Fruit fly (Drosophila melanogaster) whole organism, embryonic: ENCODE measurements around the gene trem.

ENCODE experiments used
- Abd-B ChIP-seq: fragments of 200-800 bp; sonication (Bioruptor generic); optimal IDR thresholded peaks from 2 replicates; lab custom pipeline; 2018; ENCODE audit warnings: missing biosample characterization, mild to moderate bottlenecking, missing genetic modification characterization, moderate library complexity
- CG10147 ChIP-seq: fragments of 200-800 bp; sonication (Bioruptor generic); optimal IDR thresholded peaks from 2 replicates; lab custom pipeline; 2019; ENCODE audit warnings: missing biosample characterization, mild to moderate bottlenecking, missing genetic modification characterization, moderate library complexity
- CG10654 ChIP-seq: fragments of 200-800 bp; sonication (Bioruptor generic); optimal IDR thresholded peaks from 2 replicates; lab custom pipeline; 2016; ENCODE audit warnings: missing biosample characterization, missing genetic modification characterization
- CG12659 ChIP-seq: fragments of 200-800 bp; sonication (Bioruptor generic); optimal IDR thresholded peaks from 3 replicates; lab custom pipeline; 2017; ENCODE audit warnings: mild to moderate bottlenecking, missing biosample characterization, missing genetic modification reagents, missing genetic modification characterization
- CG2120 ChIP-seq: fragments of 200-800 bp; sonication (Bioruptor generic); optimal IDR thresholded peaks from 3 replicates; lab custom pipeline; 2016; ENCODE audit warnings: missing biosample characterization, missing genetic modification characterization
- CG2129 ChIP-seq: fragments of 200-800 bp; sonication (Bioruptor generic); IDR thresholded peaks from 2 replicates; pipeline ENCODE4 v1.3.6; 2022; ENCODE audit warnings: missing biosample characterization, missing genetic modification characterization; ENCODE audit not compliant: partially characterized antibody
- CG2202 ChIP-seq: fragments of 200-800 bp; sonication (Bioruptor generic); optimal IDR thresholded peaks from 2 replicates; lab custom pipeline; 2018; ENCODE audit warnings: missing biosample characterization, mild to moderate bottlenecking, missing genetic modification characterization
- CG2712 ChIP-seq: fragments of 200-800 bp; optimal IDR thresholded peaks from 3 replicates; lab custom pipeline; 2019; ENCODE audit warnings: missing biosample characterization, mild to moderate bottlenecking, missing genetic modification characterization, moderate library complexity
- CG2889 ChIP-seq: fragments of 200-800 bp; sonication (Bioruptor generic); IDR thresholded peaks from 3 replicates; pipeline ENCODE4 v1.3.6; 2022; ENCODE audit warnings: missing biosample characterization, missing genetic modification characterization
- CG30403 ChIP-seq: fragments of 200-800 bp; sonication (Bioruptor generic); optimal IDR thresholded peaks from 3 replicates; lab custom pipeline; 2016; ENCODE audit warnings: missing biosample characterization, missing genetic modification characterization
- CG31365 ChIP-seq: fragments of 200-800 bp; sonication (Bioruptor generic); optimal IDR thresholded peaks from 2 replicates; lab custom pipeline; 2018; ENCODE audit warnings: missing biosample characterization, mild to moderate bottlenecking, missing genetic modification characterization
- CG33213 ChIP-seq: fragments of 200-800 bp; sonication (Bioruptor generic); optimal IDR thresholded peaks from 3 replicates; lab custom pipeline; 2016; ENCODE audit warnings: missing biosample characterization, missing genetic modification characterization
- CG4328 ChIP-seq: fragments of 200-800 bp; sonication (Bioruptor generic); optimal IDR thresholded peaks from 3 replicates; lab custom pipeline; 2017; ENCODE audit warnings: missing biosample characterization, missing genetic modification reagents, missing genetic modification characterization
- CG4707 ChIP-seq: fragments of 200-800 bp; sonication (Bioruptor generic); optimal IDR thresholded peaks from 2 replicates; lab custom pipeline; 2018; ENCODE audit warnings: missing biosample characterization, mild to moderate bottlenecking, missing genetic modification characterization, moderate library complexity
- CG4854 ChIP-seq: fragments of 200-800 bp; sonication (Bioruptor generic); optimal IDR thresholded peaks from 2 replicates; lab custom pipeline; 2016; ENCODE audit warnings: missing biosample characterization, missing genetic modification characterization, inconsistent platforms
- CG5180 ChIP-seq: fragments of 200-800 bp; sonication (Bioruptor generic); optimal IDR thresholded peaks from 3 replicates; lab custom pipeline; 2017; ENCODE audit warnings: missing biosample characterization, missing genetic modification characterization, mild to moderate bottlenecking, moderate library complexity, missing genetic modification reagents
- Chrac-16 ChIP-seq: fragments of 200-800 bp; sonication (Bioruptor generic); optimal IDR thresholded peaks from 3 replicates; lab custom pipeline; 2016; ENCODE audit warnings: missing biosample characterization, missing genetic modification characterization
- Fer1 ChIP-seq: fragments of 200-800 bp; sonication (Bioruptor generic); optimal IDR thresholded peaks from 2 replicates; lab custom pipeline; 2017; ENCODE audit warnings: missing biosample characterization, mild to moderate bottlenecking, missing genetic modification characterization
- Hmx ChIP-seq: fragments of 200-800 bp; sonication (Bioruptor generic); optimal IDR thresholded peaks from 2 replicates; lab custom pipeline; 2016; ENCODE audit warnings: missing biosample characterization, missing genetic modification characterization
- Hr3 ChIP-seq: fragments of 200-800 bp; sonication (Bioruptor generic); optimal IDR thresholded peaks from 3 replicates; lab custom pipeline; 2016; ENCODE audit warnings: missing biosample characterization, missing genetic modification characterization
- Hr39 ChIP-seq: fragments of >200 bp; optimal IDR thresholded peaks from 2 replicates; lab custom pipeline; 2017
- Hr78 ChIP-seq, 2 experiments: fragments of 200-800 bp in 1 of 2; fragments of >200 bp in 1 of 2; sonication (Bioruptor generic) in 1 of 2; optimal IDR thresholded peaks; 2 replicates each; lab custom pipeline; 2017 to 2019; ENCODE audit warnings: missing biosample characterization in 2 of 2, missing genetic modification characterization in 2 of 2, mild to moderate bottlenecking in 1 of 2, moderate library complexity in 1 of 2
- Hsf ChIP-seq: fragments of 200-800 bp; sonication (Bioruptor generic); optimal IDR thresholded peaks from 3 replicates; lab custom pipeline; 2016; ENCODE audit warnings: missing biosample characterization, missing genetic modification characterization
- Neu2 ChIP-seq: fragments of 200-800 bp; sonication (Bioruptor generic); optimal IDR thresholded peaks from 3 replicates; lab custom pipeline; 2016; ENCODE audit warnings: missing biosample characterization, missing genetic modification characterization, borderline replicate concordance
- Nf-YA ChIP-seq: fragments of 200-800 bp; sonication (Bioruptor generic); IDR thresholded peaks from 2 replicates; pipeline ENCODE4 v1.3.6; 2022; ENCODE audit warnings: missing biosample characterization, missing genetic modification characterization
- NfI ChIP-seq: fragments of 200-800 bp; sonication (Bioruptor generic); optimal IDR thresholded peaks from 3 replicates; lab custom pipeline; 2018; ENCODE audit warnings: missing biosample characterization, mild to moderate bottlenecking, missing genetic modification characterization, moderate library complexity
- Rx ChIP-seq: fragments of 200-800 bp; sonication (Bioruptor generic); IDR thresholded peaks from 2 replicates; pipeline ENCODE4 v1.3.6; 2022; ENCODE audit warnings: missing biosample characterization, missing genetic modification characterization
- Stat92E ChIP-seq, 3 experiments: fragments of >200 bp in 2 of 3; fragments of 200-800 bp in 1 of 3; sonication (Bioruptor generic) in 1 of 3; optimal IDR thresholded peaks; 2 replicates each; lab custom pipeline; 2017 to 2019; ENCODE audit warnings: missing biosample characterization in 3 of 3, missing genetic modification characterization in 3 of 3, mild to moderate bottlenecking in 1 of 3, moderate library complexity in 1 of 3
- ase ChIP-seq: fragments of 200-800 bp; sonication (Bioruptor generic); IDR thresholded peaks from 3 replicates; pipeline ENCODE4 v1.3.6; 2022; ENCODE audit warnings: missing biosample characterization, missing genetic modification characterization
- ato ChIP-seq: fragments of 200-800 bp; sonication (Bioruptor generic); IDR thresholded peaks from 2 replicates; pipeline ENCODE4 v1.3.6; 2022; ENCODE audit warnings: missing biosample characterization, missing genetic modification characterization; ENCODE audit not compliant: partially characterized antibody
- cato ChIP-seq: fragments of 200-800 bp; sonication (Bioruptor generic); optimal IDR thresholded peaks from 2 replicates; lab custom pipeline; 2016; ENCODE audit warnings: missing biosample characterization, missing genetic modification characterization, borderline replicate concordance
- corto ChIP-seq: fragments of 200-800 bp; sonication (Bioruptor generic); optimal IDR thresholded peaks from 2 replicates; lab custom pipeline; 2016; ENCODE audit warnings: missing biosample characterization, mild to moderate bottlenecking, missing genetic modification characterization, moderate library complexity
- crc ChIP-seq: fragments of 200-800 bp; sonication (Bioruptor generic); optimal IDR thresholded peaks from 2 replicates; lab custom pipeline; 2016; ENCODE audit warnings: missing biosample characterization, missing genetic modification characterization
- danr ChIP-seq: fragments of 200-800 bp; sonication (Bioruptor generic); IDR thresholded peaks from 2 replicates; pipeline ENCODE4 v1.3.6; 2022; ENCODE audit warnings: missing biosample characterization, missing genetic modification characterization
- dpn ChIP-seq, 2 experiments: fragments of 200-800 bp; sonication (Bioruptor generic); optimal IDR thresholded peaks; 3 replicates each; lab custom pipeline; 2016; ENCODE audit warnings: missing biosample characterization in 2 of 2, missing genetic modification characterization in 2 of 2
- gro ChIP-seq: fragments of 200-800 bp; sonication (Bioruptor generic); optimal IDR thresholded peaks from 2 replicates; lab custom pipeline; 2016; ENCODE audit warnings: missing biosample characterization, missing genetic modification characterization
- kay ChIP-seq: fragments of 200-800 bp; sonication (Bioruptor generic); optimal IDR thresholded peaks from 2 replicates; lab custom pipeline; 2016; ENCODE audit warnings: missing biosample characterization, missing genetic modification characterization
- kni ChIP-seq: fragments of 200-800 bp; sonication (Bioruptor generic); optimal IDR thresholded peaks from 3 replicates; lab custom pipeline; 2017; ENCODE audit warnings: mild to moderate bottlenecking, missing biosample characterization, missing genetic modification reagents, missing genetic modification characterization
- pnt ChIP-seq: fragments of 200-800 bp; sonication (Bioruptor generic); optimal IDR thresholded peaks from 3 replicates; lab custom pipeline; 2016; ENCODE audit warnings: missing biosample characterization, missing genetic modification characterization
- prd ChIP-seq, 3 experiments: fragments of >200 bp in 2 of 3; fragments of 200-800 bp in 1 of 3; sonication (Bioruptor generic) in 1 of 3; optimal IDR thresholded peaks in 2 of 3; IDR thresholded peaks in 1 of 3; 2 replicates in 2 of 3; 3 replicates in 1 of 3; pipeline versions ENCODE4 v1.3.6 to Lab custom; 2017 to 2022; ENCODE audit warnings: missing biosample characterization in 1 of 3, missing genetic modification characterization in 1 of 3
- pum ChIP-seq: fragments of 200-800 bp; sonication (Bioruptor generic); optimal IDR thresholded peaks from 2 replicates; lab custom pipeline; 2016; ENCODE audit warnings: missing biosample characterization, missing genetic modification characterization
- pzg ChIP-seq: fragments of 200-800 bp; sonication (Bioruptor generic); optimal IDR thresholded peaks from 3 replicates; lab custom pipeline; 2018; ENCODE audit warnings: missing biosample characterization, mild to moderate bottlenecking, missing genetic modification characterization, moderate library complexity
- repo ChIP-seq: fragments of 200-800 bp; sonication (Bioruptor generic); optimal IDR thresholded peaks from 2 replicates; lab custom pipeline; 2016; ENCODE audit warnings: missing biosample characterization, missing genetic modification characterization
- schlank ChIP-seq: fragments of 200-800 bp; sonication (Bioruptor generic); optimal IDR thresholded peaks from 2 replicates; lab custom pipeline; 2018; ENCODE audit warnings: missing biosample characterization, mild to moderate bottlenecking, missing genetic modification characterization
- scrt ChIP-seq: fragments of 200-800 bp; sonication (Bioruptor generic); optimal IDR thresholded peaks from 2 replicates; lab custom pipeline; 2018; ENCODE audit warnings: missing biosample characterization, mild to moderate bottlenecking, missing genetic modification characterization, moderate library complexity
- sqz ChIP-seq: fragments of 200-800 bp; sonication (Bioruptor generic); optimal IDR thresholded peaks from 3 replicates; lab custom pipeline; 2018; ENCODE audit warnings: missing biosample characterization, mild to moderate bottlenecking, missing genetic modification characterization
- stwl ChIP-seq: fragments of 200-800 bp; sonication (Bioruptor generic); optimal IDR thresholded peaks from 3 replicates; lab custom pipeline; 2018; ENCODE audit warnings: missing biosample characterization, mild to moderate bottlenecking, missing genetic modification characterization, moderate library complexity
- toy ChIP-seq: fragments of 200-800 bp; sonication (Bioruptor generic); IDR thresholded peaks from 2 replicates; pipeline ENCODE4 v1.3.6; 2022; ENCODE audit warnings: missing biosample characterization, missing genetic modification characterization
- trh ChIP-seq: fragments of 200-800 bp; sonication (Bioruptor generic); optimal IDR thresholded peaks from 2 replicates; lab custom pipeline; 2016; ENCODE audit warnings: missing biosample characterization, missing genetic modification characterization
- twi ChIP-seq: fragments of 200-800 bp; optimal IDR thresholded peaks from 2 replicates; lab custom pipeline; 2019; ENCODE audit warnings: missing biosample characterization, mild to moderate bottlenecking, missing genetic modification characterization, moderate library complexity

Gene trem

DNA sequence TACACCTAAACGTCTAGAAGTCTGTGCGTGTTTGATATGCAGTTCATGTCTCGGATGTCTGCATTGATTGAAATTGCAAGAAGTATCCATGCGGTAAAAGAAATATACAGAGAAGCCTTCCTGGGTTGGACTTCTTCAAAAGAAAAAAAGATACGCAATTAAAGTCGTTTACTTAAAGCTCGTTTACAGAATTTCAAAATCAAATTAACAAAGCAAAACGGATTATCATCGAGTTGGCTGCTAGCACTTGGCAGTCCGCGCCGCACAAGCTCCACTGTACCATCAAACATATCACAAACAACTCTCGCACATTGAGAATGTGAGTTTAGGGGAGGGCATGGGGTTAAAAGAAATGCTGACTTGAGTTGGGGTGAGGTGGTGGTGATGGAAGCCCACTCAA, 32.7 kb downstream of the trem start (continued):
- TF ChIP-seq pnt (GFP tag; lab: Kevin White, UChicago) = peak; percentile 84
- TF ChIP-seq ase = peak; percentile 71; the same call in 1 of the 3 replicates
- TF ChIP-seq Neu2 (GFP tag; lab: Kevin White, UChicago) = no peak
- TF ChIP-seq Hsf (GFP tag; lab: Kevin White, UChicago) = peak; percentile 67
- TF ChIP-seq Fer1 = peak; percentile 46
- TF ChIP-seq Stat92E (GFP tag; optimal IDR thresholded peaks at IDR 0.05; lab: Kevin White, UChicago) = no peak
- no peak for TF ChIP-seq Hmx
- TF ChIP-seq gro (GFP tag; lab: Kevin White, UChicago) = no peak
- TF ChIP-seq stwl (tag; lab: Kevin White, UChicago) = peak; percentile 27
- peak; percentile 64 for TF ChIP-seq Hr3 (GFP tag; lab: Kevin White, UChicago)
- TF ChIP-seq CG4328 = no peak
- TF ChIP-seq CG10654 (GFP tag; lab: Kevin White, UChicago) = peak; percentile 57
- no peak for TF ChIP-seq CG31365 (tag; lab: Kevin White, UChicago)
- peak; percentile 53 for TF ChIP-seq Abd-B (GFP tag; lab: Kevin White, UChicago)
- peak; percentile 87 for TF ChIP-seq CG2712
- TF ChIP-seq Nf-YA (GFP tag; lab: Robert Waterston, UW) = peak; percentile 70
- no peak for TF ChIP-seq CG2889 (GFP tag; lab: Robert Waterston, UW)
- TF ChIP-seq CG2129 (GFP tag; lab: Robert Waterston, UW) = no peak
- TF ChIP-seq CG5180 = peak; percentile 51
- peak; percentile 43 for TF ChIP-seq CG33213
- no peak for TF ChIP-seq trh (GFP tag; lab: Kevin White, UChicago)
- no peak for TF ChIP-seq Hr39
- peak; percentile 66 for TF ChIP-seq Rx (GFP tag; lab: Robert Waterston, UW)
- no peak for TF ChIP-seq pzg (GFP tag; lab: Kevin White, UChicago)
- peak; percentile 62 for TF ChIP-seq NfI (GFP tag; lab: Kevin White, UChicago)
- TF ChIP-seq CG10147 (GFP tag; lab: Kevin White, UChicago) = peak; percentile 52
- TF ChIP-seq ato (GFP tag; lab: Robert Waterston, UW) = no peak
- peak; percentile 64 for TF ChIP-seq CG2202 (tag; lab: Kevin White, UChicago)
- peak; percentile 43 for TF ChIP-seq CG4854 (GFP tag; lab: Kevin White, UChicago)
- peak; percentile 38; the same call in 1 of the 2 replicates for TF ChIP-seq danr (GFP tag; lab: Robert Waterston, UW)
- peak; percentile 12 for TF ChIP-seq kni (GFP tag; lab: Kevin White, UChicago)
- peak; percentile 54 for TF ChIP-seq CG4707 (GFP tag; lab: Kevin White, UChicago)
- peak; percentile 77 for TF ChIP-seq CG30403 (GFP tag; lab: Kevin White, UChicago)
- no peak for TF ChIP-seq sqz (GFP tag; lab: Kevin White, UChicago)
- no peak for TF ChIP-seq prd (optimal IDR thresholded peaks at IDR 0.05; lab: Kevin White, UChicago)
- TF ChIP-seq prd (GFP tag; IDR thresholded peaks at IDR 0.05; lab: Robert Waterston, UW) = peak; percentile 89
- TF ChIP-seq scrt (GFP tag; lab: Kevin White, UChicago) = peak; percentile 13
- no peak for TF ChIP-seq toy
- TF ChIP-seq CG12659 (GFP tag; lab: Kevin White, UChicago) = peak; percentile 62
- peak; percentile 50 for TF ChIP-seq repo
- no peak for TF ChIP-seq crc (GFP tag; lab: Kevin White, UChicago)
- TF ChIP-seq schlank (tag; lab: Kevin White, UChicago) = no peak
- TF ChIP-seq twi (tag; lab: Kevin White, UChicago) = peak; percentile 14
- TF ChIP-seq kay = peak; percentile 22
- peak; percentile 71 for TF ChIP-seq Chrac-16 (GFP tag; lab: Kevin White, UChicago)
- TF ChIP-seq dpn (GFP tag; optimal IDR thresholded peaks at IDR 0.05; lab: Kevin White, UChicago) = peak; percentile 52 to 79
- peak; percentile 75 for TF ChIP-seq pum (GFP tag; lab: Kevin White, UChicago)
- TF ChIP-seq CG2120 = peak; percentile 34
- TF ChIP-seq Hr78 (GFP tag; optimal IDR thresholded peaks at IDR 0.05; lab: Kevin White, UChicago) = peak in 1 of 2 experiments; percentile 40
- TF ChIP-seq corto = no peak
- peak; percentile 62 for TF ChIP-seq cato (GFP tag; lab: Kevin White, UChicago)
